Fruit fly (Drosophila melanogaster) whole organism, larva: Measurements from ENCODE around the gene Tti1.

Experiments
- noc ChIP-seq: fragments of 200-800 bp; sonication (Bioruptor generic); optimal IDR thresholded peaks from 3 replicates; lab custom pipeline; 2019; ENCODE audit warnings: missing biosample characterization, mild to moderate bottlenecking, missing genetic modification characterization, moderate library complexity

Gene Tti1

DNA sequence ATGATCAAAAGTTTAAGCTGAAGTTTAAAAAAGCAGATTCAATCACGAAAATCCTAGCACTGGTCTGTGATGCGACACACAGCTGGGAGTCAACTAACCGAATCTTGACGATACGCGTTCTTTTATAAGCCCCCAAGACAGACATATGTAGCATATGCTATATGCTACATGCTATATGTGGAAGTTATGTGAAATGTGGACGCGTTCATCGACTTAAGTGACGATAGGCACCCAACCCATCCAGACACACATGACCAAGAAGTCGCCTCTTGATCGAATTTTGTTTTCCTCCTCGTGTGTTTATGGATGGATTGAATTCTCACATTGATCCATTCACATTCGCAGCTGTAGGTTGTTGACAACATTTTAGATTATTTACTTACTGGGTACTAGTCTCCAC, 21.3 kb downstream of the Tti1 start, which contains the start of gene alphaTub85E:
Gene alphaTub85E, minus strand, starts transcription at position 101 of the 400 bp plus-strand sequence.
- TF ChIP-seq noc, result no peak

DNA sequence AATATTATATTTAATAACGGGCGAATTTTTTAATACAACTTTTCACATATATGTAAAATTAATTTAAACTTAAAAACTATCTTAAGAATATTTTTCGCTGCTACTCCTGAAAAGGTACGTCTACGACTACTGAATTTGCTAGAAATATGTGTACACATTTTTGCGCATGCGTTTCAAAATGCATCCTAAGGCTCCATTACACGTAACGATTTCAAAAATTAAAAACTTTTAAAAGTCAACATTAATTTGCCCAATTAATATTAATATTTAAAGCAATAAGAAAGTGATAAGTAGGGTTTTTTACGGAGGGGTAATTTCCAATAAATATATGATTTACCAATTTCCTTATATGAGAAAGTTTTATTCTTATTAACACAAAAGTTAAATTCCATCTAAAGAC, 23.7 kb downstream of the Tti1 start, which contains the start of gene FoxP:
Gene FoxP, minus strand, starts transcription at position 89 of the 400 bp plus-strand sequence.
- no peak for TF ChIP-seq noc

DNA sequence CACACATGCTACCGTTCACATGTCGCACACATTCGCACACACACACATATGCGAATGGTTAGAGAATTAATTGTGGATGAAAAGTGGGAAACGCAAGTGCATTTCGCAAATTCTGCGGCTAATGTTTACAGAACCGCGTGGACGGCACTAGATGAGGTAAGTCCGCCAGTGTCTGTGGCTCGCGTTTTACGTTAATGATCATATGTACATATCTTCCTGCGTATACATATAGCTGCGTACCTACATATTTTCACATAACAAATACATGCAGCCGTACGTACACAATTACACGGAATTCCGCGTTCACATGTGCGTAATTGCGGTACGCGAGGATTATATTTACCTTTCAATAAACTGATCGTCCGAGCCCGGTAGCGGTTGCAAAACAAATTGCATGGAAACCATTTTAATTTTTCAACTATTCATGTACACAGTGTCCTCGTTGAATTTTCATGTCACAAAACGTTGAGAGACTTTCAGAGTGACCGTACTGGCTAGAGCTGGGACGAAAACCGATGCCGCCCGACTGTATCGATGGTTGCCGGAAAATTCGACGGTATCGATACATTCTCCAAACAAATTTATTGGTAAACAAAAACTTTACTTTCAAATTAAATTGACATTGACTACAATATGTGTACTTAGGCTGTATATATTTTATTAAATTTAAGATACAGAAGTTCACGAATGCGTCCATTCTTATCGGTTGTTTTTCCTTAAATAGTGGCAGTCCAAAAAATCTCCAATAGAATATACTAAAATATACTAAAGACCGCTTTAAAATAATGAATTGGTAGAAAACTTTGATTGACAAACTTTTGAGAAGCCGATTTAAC, 29.1 kb downstream of the Tti1 start, which contains the start of gene hyd:
Gene hyd, minus strand, starts transcription at position 495 of the 836 bp plus-strand sequence.
- TF ChIP-seq noc, result no peak

DNA sequence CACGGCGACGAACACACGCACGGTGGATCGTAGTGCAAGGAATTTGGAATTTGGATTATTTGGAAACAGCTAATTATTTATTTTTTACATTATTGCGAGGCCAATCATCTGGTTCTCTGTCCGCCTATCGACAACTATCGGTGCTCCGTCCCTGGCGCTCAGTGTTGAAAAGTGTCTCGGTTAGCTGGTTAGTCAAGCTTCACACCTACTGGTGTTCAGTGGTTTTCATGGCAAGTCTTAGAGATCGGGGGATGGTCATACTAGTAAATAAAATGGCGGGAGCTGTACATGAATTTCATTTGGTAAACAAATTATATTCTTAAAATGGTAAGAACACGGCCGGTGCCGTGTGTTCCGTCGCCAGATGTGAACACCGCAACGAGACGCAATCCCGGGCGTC, 43.6 kb downstream of the Tti1 start, which contains the start of the genes trbd and dmt:
Gene trbd, minus strand, starts transcription at position 152 of the 400 bp plus-strand sequence.
Gene dmt, plus strand, starts transcription at position 257 of the 400 bp plus-strand sequence.
- no peak for TF ChIP-seq noc

DNA sequence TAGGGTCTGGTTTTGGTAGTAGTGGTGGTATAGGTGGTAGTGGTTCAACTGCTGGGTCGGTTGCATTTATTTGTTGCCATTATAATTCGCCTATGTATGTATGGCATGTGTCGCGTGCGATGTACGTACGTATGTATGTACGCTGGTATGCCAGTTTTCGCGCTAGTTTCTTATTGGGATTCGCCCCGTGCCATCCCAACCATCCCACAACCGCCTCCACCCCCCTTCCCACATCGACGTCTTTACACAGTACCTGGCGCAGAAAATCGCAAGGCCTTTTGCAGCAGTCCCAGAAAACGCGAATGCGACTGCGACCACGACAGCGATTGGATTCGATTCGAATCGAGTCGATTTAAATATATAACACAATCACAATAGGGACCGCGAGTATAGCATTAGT, 44.3 kb downstream of the Tti1 start:
- no peak for TF ChIP-seq noc

DNA sequence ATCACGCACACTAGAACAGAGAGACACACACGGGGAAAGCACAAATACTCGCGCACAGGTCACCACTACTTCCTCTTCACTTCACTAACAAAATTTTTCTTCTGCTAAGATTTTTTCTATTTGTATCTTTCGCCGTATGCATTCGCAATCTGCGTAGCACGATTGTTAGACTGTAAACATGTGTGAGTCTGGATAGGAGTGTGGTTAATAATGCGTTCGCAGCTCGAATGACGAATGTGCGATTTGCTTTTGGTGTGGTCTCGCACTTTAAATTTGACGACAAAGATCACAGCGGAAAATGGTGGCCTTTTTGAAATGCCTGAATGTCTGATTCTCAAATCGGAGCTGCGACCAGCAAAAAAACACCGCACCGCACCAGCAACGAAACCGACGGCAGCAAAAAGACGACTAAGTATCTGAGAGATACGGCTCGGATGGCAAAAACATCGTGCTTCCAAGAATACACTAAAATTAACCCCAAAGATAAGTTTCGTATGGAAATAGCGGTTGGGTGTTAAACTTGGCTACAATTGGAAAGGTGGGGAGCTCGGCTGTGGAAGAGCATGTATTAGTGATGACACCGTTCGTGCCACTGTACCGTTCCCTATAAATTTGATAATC, 49.4 kb downstream of the Tti1 start, which contains the start of gene Unc-115a:
Gene Unc-115a, minus strand, starts transcription at position 410 of the 621 bp plus-strand sequence.
- peak; percentile 46 for TF ChIP-seq noc

DNA sequence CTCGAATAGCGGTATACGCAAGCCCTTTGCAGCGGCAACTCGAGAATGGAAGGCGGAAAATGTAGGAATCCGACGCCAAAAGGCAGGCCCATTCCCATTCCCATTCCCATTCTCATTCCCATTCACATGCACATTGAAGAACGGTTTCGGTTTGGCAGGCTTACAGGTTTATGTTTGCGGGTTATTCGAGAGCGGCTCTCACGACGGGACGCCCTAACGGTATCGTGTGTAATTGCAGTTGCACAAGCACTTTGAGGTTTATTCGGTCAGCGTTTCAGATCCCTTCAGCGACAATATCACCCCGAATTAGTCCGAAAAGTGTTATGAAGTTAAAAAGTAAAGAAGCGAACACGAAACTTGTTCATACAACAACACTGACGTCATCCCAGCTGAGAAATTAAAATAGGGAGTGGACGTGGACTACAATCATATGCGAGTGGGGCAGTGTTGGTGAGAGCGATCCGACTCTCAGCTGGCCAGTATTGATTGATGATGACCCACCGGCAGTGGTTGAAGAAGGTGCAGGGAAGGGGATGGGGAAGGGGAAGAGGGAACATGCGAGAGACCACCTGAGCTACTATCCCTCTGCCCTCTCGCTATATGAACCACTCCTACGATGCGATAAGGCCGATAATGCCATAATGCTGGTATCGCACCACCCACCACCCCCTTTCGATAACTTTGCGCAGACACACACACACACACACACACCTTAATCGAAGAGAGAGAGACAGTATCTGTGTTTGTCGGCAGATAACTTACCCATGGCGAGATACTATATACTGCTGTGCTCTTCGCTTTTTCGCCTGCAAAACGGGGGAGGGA, 50.1 kb downstream of the Tti1 start:
- TF ChIP-seq noc, result peak; percentile 47

DNA sequence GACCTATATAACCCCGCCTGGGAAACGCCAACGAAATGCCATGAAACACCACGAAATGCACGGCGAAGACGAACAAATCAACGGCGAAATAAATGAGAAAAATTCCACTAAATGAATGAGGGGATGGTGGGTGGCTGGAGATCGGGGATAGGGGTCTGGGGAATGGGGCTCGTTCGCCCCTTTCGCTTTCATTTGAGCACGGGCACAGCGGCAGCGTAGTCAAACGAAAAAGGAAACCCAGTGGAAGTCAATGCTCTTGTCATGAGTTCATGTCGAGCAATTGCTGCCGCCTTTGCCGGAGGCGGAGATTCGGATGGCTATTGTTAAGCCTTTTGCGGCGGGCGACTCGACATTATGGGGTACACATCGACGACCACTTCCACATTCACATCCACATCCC, 51.2 kb downstream of the Tti1 start:
- no peak for TF ChIP-seq noc

DNA sequence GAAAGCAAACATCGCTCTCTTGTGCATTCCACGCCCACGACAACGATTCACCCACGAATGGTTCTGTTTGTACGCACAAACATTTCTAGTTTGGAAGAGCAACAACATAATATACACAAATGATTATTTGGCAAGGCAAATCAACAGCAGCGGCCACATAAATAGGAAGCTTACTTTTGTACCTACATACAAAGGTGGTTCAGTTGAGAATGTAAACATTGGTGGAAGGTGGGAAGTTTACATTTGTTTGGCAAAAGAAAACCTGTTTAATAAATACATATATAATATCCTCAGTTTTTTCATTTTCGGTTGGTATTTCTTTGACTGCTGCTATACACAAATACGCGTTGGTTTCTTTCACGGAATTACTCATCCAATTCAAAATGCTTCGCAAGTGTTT, 51.9 kb downstream of the Tti1 start:
- TF ChIP-seq noc, result peak; percentile 91

DNA sequence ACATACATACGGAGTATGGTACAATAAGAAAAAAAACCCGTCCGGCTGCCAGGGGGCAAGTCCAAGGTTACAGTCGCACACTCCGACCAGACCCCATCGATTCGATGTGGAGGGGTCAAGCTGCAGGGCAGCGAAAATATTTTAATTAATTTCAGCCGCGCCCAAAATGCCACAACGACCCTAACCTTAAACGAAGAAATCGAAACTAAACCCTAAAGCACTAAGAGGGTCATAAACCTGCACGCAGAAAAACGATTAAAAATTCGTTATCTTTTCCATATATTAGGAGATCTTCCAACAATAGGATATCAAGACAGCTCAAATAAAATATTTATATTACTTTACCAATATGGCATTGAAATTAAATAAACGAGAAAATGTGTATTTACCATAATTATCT, 52.6 kb downstream of the Tti1 start:
- TF ChIP-seq noc, result no peak

DNA sequence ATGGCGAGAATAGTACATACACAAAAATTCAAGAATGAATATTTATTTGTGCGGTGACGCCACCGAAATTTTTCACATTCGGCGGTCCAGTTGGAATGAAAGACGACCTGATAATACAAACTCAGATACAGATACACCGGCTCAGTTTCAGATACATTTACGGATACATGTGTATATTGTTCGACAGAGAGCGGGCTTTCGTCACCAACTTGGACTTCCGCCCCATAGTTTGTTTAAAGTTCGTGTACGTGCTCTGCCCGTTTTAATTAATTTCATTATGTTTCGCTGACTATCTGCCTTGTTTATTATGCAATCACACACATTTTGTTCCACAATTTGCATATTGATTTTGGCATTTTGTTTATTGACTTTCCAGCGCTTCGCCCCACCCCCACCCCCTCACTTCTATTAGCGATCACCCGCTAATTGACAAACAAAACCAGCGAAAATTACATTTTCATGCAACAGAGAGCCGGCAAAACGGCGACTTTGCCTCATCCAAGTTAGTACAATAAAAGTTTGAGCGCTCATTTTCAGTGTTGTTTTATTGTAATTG, 53.3 kb downstream of the Tti1 start:
- no peak for TF ChIP-seq noc
